Fruit fly (Drosophila melanogaster) whole organism, embryonic: ENCODE data around the gene CG17754.

ENCODE experiments used
- Awh ChIP-seq: fragments of 200-800 bp; sonication (Bioruptor generic); IDR thresholded peaks from 2 replicates; pipeline ENCODE4, ENCODE4 v1.3.6; 2022; ENCODE audit warnings: missing biosample characterization, missing genetic modification characterization
- Bteb2 ChIP-seq: fragments of 200-800 bp; sonication (Bioruptor generic); optimal IDR thresholded peaks from 2 replicates; lab custom pipeline; 2016; ENCODE audit warnings: missing biosample characterization, missing genetic modification characterization
- CG10209 ChIP-seq: fragments of 200-800 bp; sonication (Bioruptor generic); optimal IDR thresholded peaks from 3 replicates; lab custom pipeline; 2017; ENCODE audit warnings: missing biosample characterization, mild to moderate bottlenecking, missing genetic modification characterization, missing genetic modification reagents
- CG11695 ChIP-seq: fragments of 200-800 bp; sonication (Bioruptor generic); IDR thresholded peaks from 3 replicates; pipeline ENCODE4 v1.3.6; 2022; ENCODE audit warnings: missing biosample characterization, missing genetic modification characterization
- CG11723 ChIP-seq: fragments of 200-800 bp; sonication (Bioruptor generic); optimal IDR thresholded peaks from 2 replicates; lab custom pipeline; 2017; ENCODE audit warnings: missing biosample characterization, mild to moderate bottlenecking, missing genetic modification characterization
- CG12104 ChIP-seq: fragments of 200-800 bp; sonication (Bioruptor generic); optimal IDR thresholded peaks from 3 replicates; lab custom pipeline; 2016; ENCODE audit warnings: missing biosample characterization, missing genetic modification characterization
- CG12236 ChIP-seq: fragments of 200-800 bp; sonication (Bioruptor generic); optimal IDR thresholded peaks from 2 replicates; lab custom pipeline; 2016; ENCODE audit warnings: missing biosample characterization, missing genetic modification characterization
- CG12391 ChIP-seq: fragments of 200-800 bp; sonication (Bioruptor generic); optimal IDR thresholded peaks from 3 replicates; lab custom pipeline; 2018; ENCODE audit warnings: missing biosample characterization, mild to moderate bottlenecking, missing genetic modification characterization, moderate library complexity
- CG13296 ChIP-seq: fragments of 200-800 bp; sonication (Bioruptor generic); optimal IDR thresholded peaks from 3 replicates; lab custom pipeline; 2018; ENCODE audit warnings: missing biosample characterization, mild to moderate bottlenecking, missing genetic modification characterization
- CG13624 ChIP-seq: fragments of 200-800 bp; sonication (Bioruptor generic); optimal IDR thresholded peaks from 2 replicates; lab custom pipeline; 2016; ENCODE audit warnings: missing biosample characterization, missing genetic modification characterization
- CG14050 ChIP-seq: fragments of 200-800 bp; sonication (Bioruptor generic); IDR thresholded peaks from 3 replicates; pipeline ENCODE4 v1.3.6; 2022; ENCODE audit warnings: missing biosample characterization, missing genetic modification characterization
- CG14965 ChIP-seq: fragments of 200-800 bp; sonication (Bioruptor generic); optimal IDR thresholded peaks from 2 replicates; lab custom pipeline; 2016; ENCODE audit warnings: missing biosample characterization, missing genetic modification characterization, borderline replicate concordance
- CG1792 ChIP-seq: fragments of 200-800 bp; sonication (Bioruptor generic); optimal IDR thresholded peaks from 2 replicates; lab custom pipeline; 2016; ENCODE audit warnings: missing biosample characterization, missing genetic modification characterization
- CG18599 ChIP-seq: fragments of 200-800 bp; sonication (Bioruptor generic); optimal IDR thresholded peaks from 3 replicates; lab custom pipeline; 2017; ENCODE audit warnings: missing biosample characterization, missing genetic modification characterization, mild to moderate bottlenecking, moderate library complexity, missing genetic modification reagents
- CG2678 ChIP-seq: fragments of 200-800 bp; sonication (Bioruptor generic); optimal IDR thresholded peaks from 3 replicates; lab custom pipeline; 2019; ENCODE audit warnings: missing biosample characterization, mild to moderate bottlenecking, missing genetic modification characterization, moderate library complexity
- CG30431 ChIP-seq: fragments of 200-800 bp; sonication (Bioruptor generic); optimal IDR thresholded peaks from 2 replicates; lab custom pipeline; 2017; ENCODE audit warnings: missing biosample characterization, missing genetic modification characterization
- CG33213 ChIP-seq: fragments of 200-800 bp; sonication (Bioruptor generic); optimal IDR thresholded peaks from 3 replicates; lab custom pipeline; 2016; ENCODE audit warnings: missing biosample characterization, missing genetic modification characterization
- CG3995 ChIP-seq: fragments of 200-800 bp; sonication (Bioruptor generic); optimal IDR thresholded peaks from 3 replicates; lab custom pipeline; 2016; ENCODE audit warnings: missing biosample characterization, missing genetic modification characterization
- CG4360 ChIP-seq: fragments of 200-800 bp; sonication (Bioruptor generic); IDR thresholded peaks from 2 replicates; pipeline ENCODE4 v1.3.6; 2022; ENCODE audit warnings: missing biosample characterization, missing genetic modification characterization
- CG4730 ChIP-seq: fragments of 200-800 bp; sonication (Bioruptor generic); IDR thresholded peaks from 2 replicates; pipeline ENCODE4 v1.3.6; 2022; ENCODE audit warnings: missing biosample characterization, missing genetic modification characterization
- CG4854 ChIP-seq: fragments of 200-800 bp; sonication (Bioruptor generic); optimal IDR thresholded peaks from 2 replicates; lab custom pipeline; 2016; ENCODE audit warnings: missing biosample characterization, missing genetic modification characterization, inconsistent platforms
- CG6854 ChIP-seq: fragments of 200-800 bp; sonication (Bioruptor generic); optimal IDR thresholded peaks from 3 replicates; lab custom pipeline; 2017; ENCODE audit warnings: missing biosample characterization, mild to moderate bottlenecking, missing genetic modification characterization
- CG7745 ChIP-seq: fragments of 200-800 bp; sonication (Bioruptor generic); optimal IDR thresholded peaks from 2 replicates; lab custom pipeline; 2018; ENCODE audit warnings: missing biosample characterization, mild to moderate bottlenecking, missing genetic modification characterization, moderate library complexity
- CG8478 ChIP-seq: fragments of >200 bp; optimal IDR thresholded peaks from 2 replicates; lab custom pipeline; 2018
- CG9817 ChIP-seq: fragments of 200-800 bp; sonication (Bioruptor generic); optimal IDR thresholded peaks from 2 replicates; lab custom pipeline; 2018; ENCODE audit warnings: missing biosample characterization, mild to moderate bottlenecking, missing genetic modification characterization, moderate library complexity
- CHES-1-like ChIP-seq: fragments of 200-800 bp; sonication (Bioruptor generic); optimal IDR thresholded peaks from 2 replicates; lab custom pipeline; 2016; ENCODE audit warnings: missing biosample characterization, missing genetic modification characterization
- D ChIP-seq, 2 experiments: fragments of 200-800 bp in 1 of 2; fragments of >200 bp in 1 of 2; sonication (Bioruptor generic) in 1 of 2; optimal IDR thresholded peaks; 2 replicates in 1 of 2; 3 replicates in 1 of 2; lab custom pipeline; 2017; ENCODE audit warnings: mild to moderate bottlenecking in 1 of 2, missing biosample characterization in 1 of 2, missing genetic modification characterization in 1 of 2, missing genetic modification reagents in 1 of 2
- D19A ChIP-seq: fragments of 200-800 bp; optimal IDR thresholded peaks from 3 replicates; lab custom pipeline; 2019; ENCODE audit warnings: missing biosample characterization, mild to moderate bottlenecking, missing genetic modification characterization, moderate library complexity
- E2f2 ChIP-seq: fragments of 200-800 bp; sonication (Bioruptor generic); IDR thresholded peaks from 2 replicates; pipeline ENCODE4 v1.3.6; 2022; ENCODE audit warnings: missing biosample characterization, missing genetic modification characterization
- HHEX ChIP-seq: fragments of 200-800 bp; sonication (Bioruptor generic); optimal IDR thresholded peaks from 3 replicates; lab custom pipeline; 2017; ENCODE audit warnings: missing biosample characterization, mild to moderate bottlenecking, missing genetic modification characterization, missing genetic modification reagents
- Hmx ChIP-seq: fragments of 200-800 bp; sonication (Bioruptor generic); optimal IDR thresholded peaks from 2 replicates; lab custom pipeline; 2016; ENCODE audit warnings: missing biosample characterization, missing genetic modification characterization
- Jarid2 ChIP-seq: fragments of 200-800 bp; sonication (Bioruptor generic); optimal IDR thresholded peaks from 3 replicates; lab custom pipeline; 2017; ENCODE audit warnings: mild to moderate bottlenecking, missing biosample characterization, missing genetic modification reagents, missing genetic modification characterization
- Med ChIP-seq: fragments of 200-800 bp; sonication (Bioruptor generic); peaks from one replicate; lab custom pipeline; 2016; ENCODE audit warnings: missing biosample characterization, missing genetic modification characterization, mild to moderate bottlenecking, inconsistent platforms, moderate library complexity
- Meics ChIP-seq: fragments of 200-800 bp; sonication (Bioruptor generic); optimal IDR thresholded peaks from 2 replicates; lab custom pipeline; 2017; ENCODE audit warnings: missing biosample characterization, mild to moderate bottlenecking, missing genetic modification characterization
- Scr ChIP-seq: fragments of 200-800 bp; sonication (Bioruptor generic); IDR thresholded peaks from 2 replicates; pipeline ENCODE4 v1.3.6; 2022; ENCODE audit warnings: missing biosample characterization, missing genetic modification characterization; ENCODE audit not compliant: partially characterized antibody
- Sox100B ChIP-seq: fragments of 200-800 bp; sonication (Bioruptor generic); optimal IDR thresholded peaks from 3 replicates; lab custom pipeline; 2018; ENCODE audit warnings: missing biosample characterization, mild to moderate bottlenecking, missing genetic modification characterization
- dati ChIP-seq: fragments of 200-800 bp; sonication (Bioruptor generic); IDR thresholded peaks from 2 replicates; pipeline ENCODE4 v1.3.6; 2022; ENCODE audit warnings: missing biosample characterization, missing genetic modification characterization
- ewg ChIP-seq: fragments of 200-800 bp; sonication (Bioruptor generic); optimal IDR thresholded peaks from 3 replicates; lab custom pipeline; 2017; ENCODE audit warnings: mild to moderate bottlenecking, missing biosample characterization, missing genetic modification reagents, missing genetic modification characterization
- insv ChIP-seq, 2 experiments: fragments of 200-800 bp; sonication (Bioruptor generic); optimal IDR thresholded peaks; 3 replicates each; lab custom pipeline; 2016 to 2018; ENCODE audit warnings: missing biosample characterization in 2 of 2, missing genetic modification characterization in 2 of 2
- lab ChIP-seq: fragments of 200-800 bp; sonication (Bioruptor generic); optimal IDR thresholded peaks from 3 replicates; lab custom pipeline; 2017; ENCODE audit warnings: missing biosample characterization, missing genetic modification characterization, mild to moderate bottlenecking, moderate library complexity, missing genetic modification reagents
- lov ChIP-seq, 2 experiments: fragments of 200-800 bp in 1 of 2; fragments of >200 bp in 1 of 2; sonication (Bioruptor generic) in 1 of 2; IDR thresholded peaks in 1 of 2; optimal IDR thresholded peaks in 1 of 2; 2 replicates in 1 of 2; 3 replicates in 1 of 2; pipeline versions ENCODE4 v1.3.6 to Lab custom; 2017 to 2022; ENCODE audit warnings: missing biosample characterization in 1 of 2, missing genetic modification characterization in 1 of 2
- odd ChIP-seq: fragments of 200-800 bp; sonication (Bioruptor generic); optimal IDR thresholded peaks from 2 replicates; lab custom pipeline; 2017; ENCODE audit warnings: missing biosample characterization, mild to moderate bottlenecking, missing genetic modification characterization
- pfk ChIP-seq: fragments of 200-800 bp; sonication (Bioruptor generic); optimal IDR thresholded peaks from 2 replicates; lab custom pipeline; 2018; ENCODE audit warnings: missing biosample characterization, mild to moderate bottlenecking, missing genetic modification characterization, moderate library complexity
- rib ChIP-seq: fragments of 200-800 bp; sonication (Bioruptor generic); IDR thresholded peaks from 2 replicates; pipeline ENCODE4 v1.3.6; 2022; ENCODE audit warnings: missing biosample characterization, missing genetic modification characterization
- sd ChIP-seq: fragments of 200-800 bp; sonication (Bioruptor generic); optimal IDR thresholded peaks from 3 replicates; lab custom pipeline; 2018; ENCODE audit warnings: missing biosample characterization, mild to moderate bottlenecking, missing genetic modification characterization, moderate library complexity
- shn ChIP-seq: fragments of 200-800 bp; sonication (Bioruptor generic); optimal IDR thresholded peaks from 3 replicates; lab custom pipeline; 2016; ENCODE audit warnings: missing biosample characterization, missing genetic modification characterization
- sim ChIP-seq: fragments of 200-800 bp; sonication (Bioruptor generic); IDR thresholded peaks from 2 replicates; pipeline ENCODE4 v1.3.6; 2022; ENCODE audit warnings: missing biosample characterization, missing genetic modification characterization
- slbo ChIP-seq: fragments of 200-800 bp; sonication (Bioruptor generic); IDR thresholded peaks from 2 replicates; pipeline ENCODE4 v1.3.6; 2022; ENCODE audit warnings: missing biosample characterization, missing genetic modification characterization
- sna ChIP-seq: fragments of 200-800 bp; sonication (Bioruptor generic); IDR thresholded peaks from 2 replicates; pipeline ENCODE4 v1.3.6; 2022; ENCODE audit warnings: missing biosample characterization, missing genetic modification characterization; ENCODE audit not compliant: partially characterized antibody

Gene CG17754

DNA sequence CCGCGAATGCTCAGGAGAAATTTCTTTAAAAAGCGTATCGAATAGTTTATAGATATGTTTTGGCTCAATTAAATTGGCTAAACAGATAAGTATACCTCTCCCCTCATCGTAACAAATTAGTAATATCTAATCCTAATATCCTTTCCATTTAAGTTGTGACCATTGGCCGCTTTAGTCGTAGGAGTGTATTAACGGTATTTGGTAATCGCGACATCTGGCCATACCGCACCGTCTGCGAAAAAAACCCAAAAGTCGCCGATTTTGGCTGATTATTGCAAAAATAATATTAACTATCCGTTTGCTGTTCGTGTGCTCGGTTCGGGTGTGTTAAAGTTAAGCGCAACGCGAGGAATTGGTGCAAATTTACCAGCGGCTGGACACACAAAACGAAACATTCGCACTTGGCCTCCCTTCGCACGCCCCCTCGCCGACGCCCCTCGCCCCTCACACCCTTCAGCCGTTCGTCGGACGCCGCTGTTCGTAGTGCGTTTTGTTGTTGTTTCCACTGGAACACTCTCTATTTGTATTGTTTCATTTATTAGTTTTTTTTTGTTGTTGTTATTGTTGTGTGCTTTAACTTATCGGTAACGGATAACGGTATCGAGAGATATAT, 2.9 kb upstream of the CG17754 start, which contains the start of the genes amx and Dsor1 (continued):
- TF ChIP-seq ewg (GFP tag; lab: Kevin White, UChicago): no peak
- no peak for TF ChIP-seq Awh (GFP tag; lab: Robert Waterston, UW)
- TF ChIP-seq D19A (tag; lab: Kevin White, UChicago): no peak
- TF ChIP-seq rib (GFP tag; lab: Robert Waterston, UW): 0 out of 2 replicates have a peak, but pooled peaks have one; percentile 41
- TF ChIP-seq pfk (GFP tag; lab: Kevin White, UChicago): no peak
- no peak for TF ChIP-seq HHEX (GFP tag; lab: Kevin White, UChicago)
- peak; percentile 37 for TF ChIP-seq CG3995
- TF ChIP-seq CG8478 (lab: Kevin White, UChicago): no peak
- TF ChIP-seq D (optimal IDR thresholded peaks at IDR 0.05; lab: Kevin White, UChicago): no peak
- no peak for TF ChIP-seq D (GFP tag; optimal IDR thresholded peaks at IDR 0.05; lab: Kevin White, UChicago)
- TF ChIP-seq sim (GFP tag; lab: Robert Waterston, UW): no peak
- TF ChIP-seq CG1792 (GFP tag; lab: Kevin White, UChicago): no peak
- TF ChIP-seq Hmx (GFP tag; lab: Kevin White, UChicago): no peak
- TF ChIP-seq CG13296 (GFP tag; lab: Kevin White, UChicago): no peak
- TF ChIP-seq Scr (GFP tag; lab: Robert Waterston, UW): peak; percentile 33; the same call in 1 of the 2 replicates
- TF ChIP-seq CHES-1-like (GFP tag; lab: Kevin White, UChicago): no peak
- no peak for TF ChIP-seq CG11695 (GFP tag; lab: Robert Waterston, UW)
- TF ChIP-seq Med (GFP tag; lab: Kevin White, UChicago): peak; percentile 57
- TF ChIP-seq insv (GFP tag; optimal IDR thresholded peaks at IDR 0.05; lab: Kevin White, UChicago): no peak
- peak; percentile 21 for TF ChIP-seq sd (tag; lab: Kevin White, UChicago)
- no peak for TF ChIP-seq CG4854 (GFP tag; lab: Kevin White, UChicago)
- no peak for TF ChIP-seq CG12104 (GFP tag; lab: Kevin White, UChicago)
- TF ChIP-seq dati: no peak
- TF ChIP-seq lab (GFP tag; lab: Kevin White, UChicago): no peak
- no peak for TF ChIP-seq CG9817 (tag; lab: Kevin White, UChicago)
- no peak for TF ChIP-seq lov (optimal IDR thresholded peaks at IDR 0.05; lab: Kevin White, UChicago)
- no peak for TF ChIP-seq lov (GFP tag; IDR thresholded peaks at IDR 0.05; lab: Robert Waterston, UW)
- TF ChIP-seq CG2678 (tag; lab: Kevin White, UChicago): no peak
- TF ChIP-seq Bteb2 (GFP tag; lab: Kevin White, UChicago): no peak
- no peak for TF ChIP-seq odd (GFP tag; lab: Kevin White, UChicago)
- TF ChIP-seq Meics: no peak
- no peak for TF ChIP-seq CG18599 (GFP tag; lab: Kevin White, UChicago)
- no peak for TF ChIP-seq CG14965 (GFP tag; lab: Kevin White, UChicago)
- no peak for TF ChIP-seq Jarid2
- TF ChIP-seq slbo: no peak
- TF ChIP-seq CG4730 (GFP tag; lab: Robert Waterston, UW): no peak
- TF ChIP-seq shn (GFP tag; lab: Kevin White, UChicago): no peak
- TF ChIP-seq CG6854: no peak
- TF ChIP-seq Sox100B (GFP tag; lab: Kevin White, UChicago): no peak
- TF ChIP-seq CG13624 (GFP tag; lab: Kevin White, UChicago): no peak
- TF ChIP-seq CG12391 (tag; lab: Kevin White, UChicago): no peak
- TF ChIP-seq CG30431 (GFP tag; lab: Kevin White, UChicago): no peak
- no peak for TF ChIP-seq sna
- no peak for TF ChIP-seq CG33213 (GFP tag; lab: Kevin White, UChicago)
- peak; percentile 34; the same call in 1 of the 2 replicates for TF ChIP-seq CG4360 (GFP tag; lab: Robert Waterston, UW)
- TF ChIP-seq CG14050: no peak
- TF ChIP-seq CG10209 (GFP tag; lab: Kevin White, UChicago): no peak
- TF ChIP-seq CG12236 (GFP tag; lab: Kevin White, UChicago): no peak
- no peak for TF ChIP-seq CG11723 (GFP tag; lab: Kevin White, UChicago)
- TF ChIP-seq E2f2 (GFP tag; lab: Robert Waterston, UW): peak; percentile 24; the same call in 1 of the 2 replicates
- TF ChIP-seq CG7745 (tag; lab: Kevin White, UChicago): no peak
